Fruit fly (Drosophila melanogaster): Measurements from ENCODE around the gene CG11585.

dm6 chrX:14201178-14201577 is 11.9 kb downstream of the CG11585 start, which contains the start of gene Prp16:
- no peak for TF ChIP-seq CG9948 (tag; optimal IDR thresholded peaks at IDR 0.05)
- no peak for TF ChIP-seq EcR (GFP tag; optimal IDR thresholded peaks at IDR 0.05)
- TF ChIP-seq CG17806 (tag; optimal IDR thresholded peaks at IDR 0.05), result no peak
- no peak for TF ChIP-seq CG34367 (tag; optimal IDR thresholded peaks at IDR 0.05)
- TF ChIP-seq CG15710 (tag; optimal IDR thresholded peaks at IDR 0.05), result no peak
- no peak for TF ChIP-seq Pif1B (GFP tag; optimal IDR thresholded peaks at IDR 0.05)
- TF ChIP-seq CG8159 (tag; optimal IDR thresholded peaks at IDR 0.05), result no peak
- no peak for TF ChIP-seq CG14655 (GFP tag; optimal IDR thresholded peaks at IDR 0.05)
- TF ChIP-seq CG8301 (tag; optimal IDR thresholded peaks at IDR 0.05), result no peak
- no peak for TF ChIP-seq Ets98B (GFP tag; IDR thresholded peaks at IDR 0.05)
- TF ChIP-seq fd96Ca (GFP tag; IDR thresholded peaks at IDR 0.05), result no peak
- TF ChIP-seq CG4496 (GFP tag; IDR thresholded peaks at IDR 0.05), result no peak
